Worm (Caenorhabditis elegans) whole organism, L2 larva: Measurements from ENCODE around the gene R07C12.3.

Source experiments
- aly-2 ChIP-seq: fragments of 150-350 bp; optimal IDR thresholded peaks from 2 replicates; lab custom pipeline; 2014; ENCODE audit warnings: missing biosample characterization, missing genetic modification characterization
- ama-1 ChIP-seq: fragments of 150-350 bp; optimal IDR thresholded peaks from 2 replicates; lab custom pipeline; 2018; ENCODE audit warnings: inconsistent platforms
- lsy-2 ChIP-seq, 2 experiments: fragments of 150-350 bp in 1 of 2; sonication (generic microtip) in 1 of 2; optimal IDR thresholded peaks; 2 replicates each; lab custom pipeline; 2014 to 2017; ENCODE audit warnings: missing biosample characterization in 2 of 2, missing genetic modification characterization in 2 of 2
- nhr-77 ChIP-seq: fragments of 150-350 bp; optimal IDR thresholded peaks from 2 replicates; lab custom pipeline; 2014; ENCODE audit warnings: missing biosample characterization, missing genetic modification characterization
- snpc-4 ChIP-seq: fragments of 150-350 bp; optimal IDR thresholded peaks from 2 replicates; lab custom pipeline; 2014; ENCODE audit warnings: missing biosample characterization, missing genetic modification characterization
- unc-62 ChIP-seq: fragments of 150-350 bp; optimal IDR thresholded peaks from 2 replicates; lab custom pipeline; 2014; ENCODE audit warnings: missing biosample characterization, missing genetic modification reagents, missing genetic modification characterization

DNA sequence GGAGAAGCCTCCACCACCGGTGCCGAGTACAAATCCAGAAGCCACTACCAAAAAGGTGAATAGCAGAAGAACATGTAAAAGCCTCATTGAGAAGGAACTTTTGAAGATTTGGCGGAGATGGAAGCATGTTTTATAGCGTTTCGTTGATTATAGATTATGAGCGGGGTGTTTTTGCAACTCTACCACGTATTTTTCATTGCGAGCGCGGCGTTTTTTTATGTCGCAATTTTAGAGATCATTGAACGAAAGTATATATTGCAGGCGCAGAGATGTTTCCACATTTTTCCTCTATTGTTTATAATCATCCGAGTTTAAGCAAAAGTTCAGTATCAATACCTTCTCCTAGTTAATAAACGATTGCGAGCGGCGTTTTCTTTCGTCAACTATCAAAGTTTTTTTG lies 9.1 kb upstream of the R07C12.3 start, which contains the start of gene F49F1.17:
- TF ChIP-seq unc-62 (GFP tag; lab: Kevin White, UChicago), result no peak
- TF ChIP-seq snpc-4 (tag; lab: Kevin White, UChicago), result no peak
- TF ChIP-seq ama-1 (lab: Kevin White, UChicago), result no peak
- no peak for TF ChIP-seq nhr-77 (tag; lab: Kevin White, UChicago)
- no peak for TF ChIP-seq aly-2
- TF ChIP-seq lsy-2 (tag; optimal IDR thresholded peaks at IDR 0.05; lab: Kevin White, UChicago), result no peak
